Worm (Caenorhabditis elegans): Measurements from ENCODE around the gene C33D9.6.

DNA sequence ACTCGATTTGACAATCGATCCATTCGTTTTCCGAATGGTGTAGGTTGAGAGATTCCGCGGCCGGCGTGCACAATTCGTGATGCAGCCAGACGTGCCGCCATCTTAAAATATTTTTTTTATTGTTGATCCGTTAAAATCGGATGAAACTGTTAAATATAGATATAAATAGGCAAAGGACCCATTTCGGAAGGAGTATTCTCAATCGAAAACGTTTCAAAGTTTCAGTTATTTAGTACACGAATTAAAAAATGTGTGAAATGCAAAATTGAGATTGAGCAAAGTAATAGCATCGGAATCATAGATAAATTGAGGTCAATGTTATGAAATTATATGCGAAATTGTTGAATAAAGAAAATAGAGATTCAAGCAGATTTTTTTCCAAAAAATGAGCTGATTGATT is 38.0 kb downstream of the C33D9.6 start, which contains the start of gene mrps-33:
- no peak for TF ChIP-seq pes-1 (GFP tag; IDR thresholded peaks at IDR 0.05)
- TF ChIP-seq ets-7 (tag; optimal IDR thresholded peaks at IDR 0.05): no peak
- TF ChIP-seq tra-4 (tag; optimal IDR thresholded peaks at IDR 0.05): no peak
- no peak for TF ChIP-seq hnd-1 (tag; optimal IDR thresholded peaks at IDR 0.05)
- TF ChIP-seq tbx-11 (GFP tag; IDR thresholded peaks at IDR 0.05): no peak

Data from whole organism, early embryonic.